Fruit fly (Drosophila melanogaster) S2 (cell line): ENCODE data around the gene Fkbp59.

ENCODE experiments used
- CG8478 ChIP-seq: fragments of >200 bp; optimal IDR thresholded peaks from 2 replicates; lab custom pipeline; 2018
- CTCF ChIP-seq, 2 experiments: fragments of >200 bp; optimal IDR thresholded peaks; 2 replicates each; lab custom pipeline; 2018

DNA sequence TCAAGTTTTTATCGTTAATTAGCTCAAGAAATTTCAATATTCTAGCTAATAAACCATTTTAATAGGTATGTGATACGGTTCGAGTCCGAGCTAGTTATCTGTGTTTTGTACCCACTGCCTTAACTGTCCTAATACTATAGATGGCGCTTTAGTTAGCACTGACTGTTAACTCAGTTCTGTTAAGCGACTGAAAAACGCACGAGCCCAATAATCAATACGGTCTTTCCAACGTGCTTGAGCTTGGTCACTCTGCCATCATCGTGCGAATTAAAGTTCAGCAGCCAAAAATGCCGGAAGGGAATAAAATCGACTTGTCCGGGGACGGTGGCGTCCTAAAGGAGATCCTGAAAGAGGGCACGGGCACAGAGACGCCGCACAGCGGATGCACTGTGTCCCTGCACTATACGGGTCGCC is at the start of gene Fkbp59:
- TF ChIP-seq CG8478 (lab: Kevin White, UChicago) (no peak), CTCF (optimal IDR thresholded peaks at IDR 0.05; lab: Kevin White, UChicago) (peak; percentile 95 to 96)
